Worm (Caenorhabditis elegans) whole organism, L2 larva: Measurements from ENCODE around the gene acr-12.

Experiments used
- C34F6.9 ChIP-seq: fragments of 150-350 bp; optimal IDR thresholded peaks from 2 replicates; lab custom pipeline; 2014; ENCODE audit warnings: missing biosample characterization, missing genetic modification characterization
- F13H6.1 ChIP-seq: sonication (generic microtip); optimal IDR thresholded peaks from 2 replicates; lab custom pipeline; 2016; ENCODE audit warnings: missing genetic modification characterization, missing compliant biosample characterization
- R02D3.7 ChIP-seq: fragments of 150-350 bp; optimal IDR thresholded peaks from 2 replicates; lab custom pipeline; 2014; ENCODE audit warnings: missing biosample characterization, missing genetic modification characterization
- Y55F3AM.14 ChIP-seq: fragments of 200-800 bp; sonication (Bioruptor generic); optimal IDR thresholded peaks from 2 replicates; lab custom pipeline; 2018; ENCODE audit warnings: mild to moderate bottlenecking, missing genetic modification characterization, missing compliant biosample characterization
- ama-1 ChIP-seq: fragments of 150-350 bp; optimal IDR thresholded peaks from 2 replicates; lab custom pipeline; 2018; ENCODE audit warnings: inconsistent platforms
- blmp-1 ChIP-seq: sonication (generic microtip); optimal IDR thresholded peaks from 2 replicates; lab custom pipeline; 2017; ENCODE audit warnings: missing genetic modification characterization, mild to moderate bottlenecking, missing compliant biosample characterization, antibody characterized with exemption, moderate library complexity; ENCODE audit not compliant: insufficient read depth
- ceh-16 ChIP-seq: fragments of 150-350 bp; optimal IDR thresholded peaks from 2 replicates; lab custom pipeline; 2014; ENCODE audit warnings: missing biosample characterization, missing genetic modification characterization
- ceh-82 ChIP-seq: fragments of 150-350 bp; optimal IDR thresholded peaks from 2 replicates; lab custom pipeline; 2014; ENCODE audit warnings: missing biosample characterization, missing genetic modification characterization
- crh-2 ChIP-seq: sonication (generic microtip); optimal IDR thresholded peaks from 2 replicates; lab custom pipeline; 2017; ENCODE audit warnings: missing biosample characterization, missing genetic modification characterization
- dmd-4 ChIP-seq: sonication (generic microtip); optimal IDR thresholded peaks from 2 replicates; lab custom pipeline; 2017; ENCODE audit warnings: missing biosample characterization, missing genetic modification characterization
- egl-27 ChIP-seq: sonication (generic microtip); optimal IDR thresholded peaks from 3 replicates; lab custom pipeline; 2017; ENCODE audit warnings: missing biosample characterization, missing genetic modification reagents, missing genetic modification characterization
- elt-1 ChIP-seq: fragments of 150-350 bp; optimal IDR thresholded peaks from 2 replicates; lab custom pipeline; 2014; ENCODE audit warnings: missing biosample characterization, missing genetic modification characterization
- fos-1 ChIP-seq: fragments of 150-350 bp; optimal IDR thresholded peaks from 2 replicates; lab custom pipeline; 2014; ENCODE audit warnings: missing biosample characterization, missing genetic modification characterization
- gmeb-1 ChIP-seq: fragments of 150-350 bp; optimal IDR thresholded peaks from 2 replicates; lab custom pipeline; 2014; ENCODE audit warnings: missing biosample characterization, missing genetic modification characterization
- lin-13 ChIP-seq: fragments of 150-350 bp; optimal IDR thresholded peaks from 2 replicates; lab custom pipeline; 2014; ENCODE audit warnings: missing biosample characterization, missing genetic modification reagents, missing genetic modification characterization
- lsy-2 ChIP-seq, 2 experiments: fragments of 150-350 bp in 1 of 2; sonication (generic microtip) in 1 of 2; optimal IDR thresholded peaks; 2 replicates each; lab custom pipeline; 2014 to 2017; ENCODE audit warnings: missing biosample characterization in 2 of 2, missing genetic modification characterization in 2 of 2
- mab-5 ChIP-seq: fragments of 150-350 bp; optimal IDR thresholded peaks from 2 replicates; lab custom pipeline; 2014; ENCODE audit warnings: missing biosample characterization, missing genetic modification characterization
- mbf-1 ChIP-seq: sonication (generic microtip); optimal IDR thresholded peaks from 2 replicates; lab custom pipeline; 2017; ENCODE audit warnings: missing biosample characterization, missing genetic modification characterization
- mdl-1 ChIP-seq, 2 experiments: fragments of 150-350 bp in 1 of 2; sonication (generic microtip) in 1 of 2; optimal IDR thresholded peaks; 2 replicates each; lab custom pipeline; 2017; ENCODE audit warnings: missing biosample characterization in 2 of 2, missing genetic modification characterization in 2 of 2
- nhr-10 ChIP-seq: sonication (generic microtip); optimal IDR thresholded peaks from 2 replicates; lab custom pipeline; 2017; ENCODE audit warnings: missing biosample characterization, missing genetic modification characterization
- nhr-129 ChIP-seq: fragments of 150-350 bp; optimal IDR thresholded peaks from 2 replicates; lab custom pipeline; 2014; ENCODE audit warnings: missing biosample characterization, missing genetic modification characterization
- nhr-21 ChIP-seq: fragments of 150-350 bp; optimal IDR thresholded peaks from 2 replicates; lab custom pipeline; 2014; ENCODE audit warnings: missing biosample characterization, missing genetic modification characterization
- nhr-237 ChIP-seq: fragments of 150-350 bp; optimal IDR thresholded peaks from 2 replicates; lab custom pipeline; 2014; ENCODE audit warnings: missing biosample characterization, missing genetic modification characterization
- nhr-25 ChIP-seq: fragments of 150-350 bp; sonication (generic microtip); optimal IDR thresholded peaks from 3 replicates; lab custom pipeline; 2014; ENCODE audit warnings: missing biosample characterization, missing genetic modification characterization
- nhr-6 ChIP-seq: fragments of 150-350 bp; optimal IDR thresholded peaks from 2 replicates; lab custom pipeline; 2014; ENCODE audit warnings: missing biosample characterization, missing genetic modification characterization
- nhr-77 ChIP-seq: fragments of 150-350 bp; optimal IDR thresholded peaks from 2 replicates; lab custom pipeline; 2014; ENCODE audit warnings: missing biosample characterization, missing genetic modification characterization
- peb-1 ChIP-seq: fragments of 150-350 bp; optimal IDR thresholded peaks from 2 replicates; lab custom pipeline; 2014; ENCODE audit warnings: missing biosample characterization, missing genetic modification characterization
- skn-1 ChIP-seq: sonication (generic microtip); optimal IDR thresholded peaks from 2 replicates; lab custom pipeline; 2017; ENCODE audit warnings: missing biosample characterization, missing genetic modification characterization
- sma-3 ChIP-seq: sonication (generic microtip); optimal IDR thresholded peaks from 2 replicates; lab custom pipeline; 2016; ENCODE audit warnings: missing genetic modification reagents, missing genetic modification characterization, missing compliant biosample characterization
- sma-9 ChIP-seq, 2 experiments: fragments of 150-350 bp in 1 of 2; sonication (generic microtip) in 1 of 2; optimal IDR thresholded peaks; 2 replicates each; lab custom pipeline; 2014 to 2016; ENCODE audit warnings: missing genetic modification characterization in 2 of 2, mild to moderate bottlenecking in 1 of 2, missing biosample characterization in 1 of 2, missing compliant biosample characterization in 1 of 2, missing genetic modification reagents in 1 of 2, moderate library complexity in 1 of 2
- unc-55 ChIP-seq: fragments of 150-350 bp; sonication (generic microtip); optimal IDR thresholded peaks from 3 replicates; lab custom pipeline; 2014; ENCODE audit warnings: missing biosample characterization, missing genetic modification reagents, missing genetic modification characterization
- zag-1 ChIP-seq: fragments of 150-350 bp; optimal IDR thresholded peaks from 2 replicates; lab custom pipeline; 2014; ENCODE audit warnings: missing biosample characterization, missing genetic modification characterization
- ztf-1 ChIP-seq: fragments of 200-800 bp; sonication (Bioruptor generic); conservative IDR thresholded peaks from 2 replicates; pipeline ENCODE4 v1.3.6; 2022; ENCODE audit warnings: missing genetic modification characterization, missing compliant biosample characterization
- ztf-11 ChIP-seq: sonication (generic microtip); optimal IDR thresholded peaks from 2 replicates; lab custom pipeline; 2017; ENCODE audit warnings: missing biosample characterization, missing genetic modification characterization
- ztf-4 ChIP-seq: fragments of 150-350 bp; optimal IDR thresholded peaks from 2 replicates; lab custom pipeline; 2014; ENCODE audit warnings: missing biosample characterization, missing genetic modification characterization

acr-12 gene

ce11 chrX:13530015-13530778, 2.5 kb upstream of the acr-12 start:
- TF ChIP-seq Y55F3AM.14 (GFP tag; lab: Kevin White, UChicago) (no peak), R02D3.7 (tag; lab: Kevin White, UChicago) (no peak), ceh-82 (no peak), mbf-1 (tag; lab: Kevin White, UChicago) (no peak), mdl-1 (tag; optimal IDR thresholded peaks at IDR 0.05; lab: Kevin White, UChicago) (no peak), elt-1 (tag; lab: Kevin White, UChicago) (no peak), nhr-6 (tag; lab: Kevin White, UChicago) (no peak), crh-2 (no peak), fos-1 (tag; lab: Kevin White, UChicago) (no peak), ztf-1 (GFP tag; lab: Robert Waterston, UW) (no peak), unc-55 (GFP tag; lab: Kevin White, UChicago) (no peak), nhr-10 (no peak), mab-5 (no peak), nhr-237 (no peak), nhr-129 (tag; lab: Kevin White, UChicago) (no peak), peb-1 (tag; lab: Kevin White, UChicago) (no peak), zag-1 (tag; lab: Kevin White, UChicago) (no peak)

DNA sequence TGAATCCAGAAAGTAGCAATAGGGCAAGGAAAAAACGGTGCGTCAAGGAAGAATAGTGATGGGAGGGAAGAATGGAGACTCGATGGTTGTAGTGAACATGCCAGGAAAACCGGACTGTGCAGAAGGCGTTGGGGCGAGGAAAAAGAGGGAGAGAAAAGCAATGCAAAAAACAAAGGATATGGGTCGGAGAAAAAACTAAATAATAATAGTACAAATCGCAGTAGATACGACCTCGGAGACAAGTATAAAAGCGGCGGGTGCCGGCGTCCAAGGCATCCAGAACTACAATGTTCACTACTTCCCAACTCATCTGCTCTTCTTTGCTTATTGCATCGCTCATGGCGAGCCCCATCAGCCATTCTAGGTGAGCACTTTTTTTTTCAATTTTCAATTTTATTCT, 4.1 kb downstream of the acr-12 start, which contains the start of gene R01E6.5:
TSS of gene R01E6.5 (plus strand) at position 301 of the 400 bp plus-strand sequence.
- TF ChIP-seq zag-1 (tag; lab: Kevin White, UChicago), result no peak
- TF ChIP-seq skn-1, result no peak
- no peak for TF ChIP-seq nhr-129 (tag; lab: Kevin White, UChicago)
- no peak for TF ChIP-seq dmd-4 (tag; lab: Kevin White, UChicago)
- TF ChIP-seq ztf-11, result no peak
- TF ChIP-seq nhr-10, result no peak
- TF ChIP-seq ztf-1 (GFP tag; lab: Robert Waterston, UW), result no peak
- no peak for TF ChIP-seq gmeb-1 (tag; lab: Kevin White, UChicago)
- no peak for TF ChIP-seq elt-1 (tag; lab: Kevin White, UChicago)
- no peak for TF ChIP-seq C34F6.9 (tag; lab: Kevin White, UChicago)
- TF ChIP-seq, all 48 proteins: peak for 0

DNA sequence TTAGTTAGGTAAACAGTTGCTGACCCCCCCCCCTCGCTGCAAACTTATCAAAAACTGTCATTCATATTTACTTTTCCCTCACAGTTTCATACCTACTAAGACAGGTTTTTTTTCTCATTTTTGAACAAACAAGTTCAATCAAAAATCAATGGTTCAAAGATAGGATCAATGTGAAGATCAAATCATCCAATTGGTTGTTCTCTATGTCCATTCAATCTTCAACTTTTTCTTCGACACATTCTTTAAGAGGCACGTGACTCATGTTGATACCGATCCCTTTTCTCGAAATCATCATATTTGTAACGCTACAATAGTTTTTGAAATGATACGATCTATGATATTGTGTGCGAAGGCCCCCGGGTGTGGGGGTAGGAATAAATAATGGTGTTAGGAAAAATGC, 7.0 kb downstream of the acr-12 start:
- TF ChIP-seq nhr-25 (tag; lab: Kevin White, UChicago) (peak; percentile 90), mbf-1 (tag; lab: Kevin White, UChicago) (no peak), sma-3 (GFP tag; lab: Kevin White, UChicago) (peak; percentile 69), Y55F3AM.14 (GFP tag; lab: Kevin White, UChicago) (no peak), ama-1 (no peak), crh-2 (peak; percentile 79), ceh-16 (tag; lab: Kevin White, UChicago) (peak; percentile 28), mdl-1 (tag; optimal IDR thresholded peaks at IDR 0.05; lab: Kevin White, UChicago) (peak; percentile 20 to 49), nhr-21 (peak; percentile 72), gmeb-1 (tag; lab: Kevin White, UChicago) (peak; percentile 37), lin-13 (GFP tag; lab: Kevin White, UChicago) (peak; percentile 15), nhr-129 (tag; lab: Kevin White, UChicago) (peak; percentile 54), nhr-77 (tag; lab: Kevin White, UChicago) (no peak), ztf-4 (tag; lab: Kevin White, UChicago) (peak; percentile 10), lsy-2 (tag; optimal IDR thresholded peaks at IDR 0.05; lab: Kevin White, UChicago) (peak in 1 of 2 experiments; percentile 23), blmp-1 (tag; lab: Kevin White, UChicago) (peak; percentile 76), sma-9 (GFP tag; optimal IDR thresholded peaks at IDR 0.05; lab: Kevin White, UChicago) (peak; percentile 97), sma-9 (tag; optimal IDR thresholded peaks at IDR 0.05; lab: Kevin White, UChicago) (no peak), elt-1 (tag; lab: Kevin White, UChicago) (peak; percentile 19), fos-1 (tag; lab: Kevin White, UChicago) (peak; percentile 22), mab-5 (no peak), nhr-6 (tag; lab: Kevin White, UChicago) (peak; percentile 71), F13H6.1 (tag; lab: Kevin White, UChicago) (peak; percentile 30)

DNA sequence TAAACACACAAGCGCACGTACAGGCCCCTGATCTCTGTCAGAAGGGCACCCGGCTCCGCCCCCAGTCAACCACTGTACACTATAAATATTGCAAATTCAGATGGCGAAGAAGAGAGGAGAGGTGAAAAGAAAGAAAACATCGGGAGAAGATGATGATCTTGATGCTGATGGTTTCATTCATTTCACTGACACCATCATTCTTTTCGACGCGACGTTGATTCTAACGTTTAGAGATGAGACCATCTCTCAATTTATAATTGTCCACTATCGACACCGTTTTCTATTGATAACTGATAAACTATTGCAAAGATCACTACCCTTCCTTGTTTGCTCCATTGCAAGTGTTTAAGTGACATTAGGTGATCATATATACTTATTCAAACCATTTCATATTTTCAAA, 8.7 kb downstream of the acr-12 start:
- TF ChIP-seq sma-3 (GFP tag; lab: Kevin White, UChicago) (peak; percentile 29), nhr-25 (tag; lab: Kevin White, UChicago) (peak; percentile 32), ama-1 (peak; percentile 96), sma-9 (GFP tag; optimal IDR thresholded peaks at IDR 0.05; lab: Kevin White, UChicago) (peak; percentile 87), sma-9 (tag; optimal IDR thresholded peaks at IDR 0.05; lab: Kevin White, UChicago) (no peak), blmp-1 (tag; lab: Kevin White, UChicago) (peak; percentile 19), fos-1 (tag; lab: Kevin White, UChicago) (peak; percentile 30), egl-27 (tag; lab: Kevin White, UChicago) (no peak), R02D3.7 (tag; lab: Kevin White, UChicago) (no peak), mab-5 (no peak), nhr-21 (peak; percentile 77)
